Worm (Caenorhabditis elegans) whole organism, young adult: ENCODE measurements around the gene mlcd-1.
A peak's percentile ranks its signal among the peaks of the same experiment; 100 is the strongest.

Experiments used
- B0035.1 ChIP-seq: sonication (generic microtip); optimal IDR thresholded peaks from 2 replicates; lab custom pipeline; 2016; ENCODE audit warnings: missing genetic modification characterization, mild to moderate bottlenecking, missing compliant biosample characterization, missing genotype, missing genetic modification reagents
- B0336.3 ChIP-seq: fragments of 200-800 bp; sonication (Bioruptor generic); IDR thresholded peaks from 2 replicates; pipeline ENCODE4 v1.3.6; 2022; ENCODE audit warnings: missing genetic modification characterization, missing compliant biosample characterization
- C06A6.2 ChIP-seq: fragments of 200-800 bp; sonication (Bioruptor generic); conservative IDR thresholded peaks from 2 replicates; pipeline ENCODE4 v1.3.6; 2022; ENCODE audit warnings: missing genetic modification characterization, missing compliant biosample characterization
- D2030.7 ChIP-seq: fragments of 200-800 bp; sonication (Bioruptor generic); IDR thresholded peaks from 2 replicates; pipeline ENCODE4 v1.3.6; 2022; ENCODE audit warnings: missing genetic modification reagents, missing genetic modification characterization, missing compliant biosample characterization
- F23B12.7 ChIP-seq: sonication (generic microtip); optimal IDR thresholded peaks from 2 replicates; lab custom pipeline; 2017; ENCODE audit warnings: missing genetic modification characterization, mild to moderate bottlenecking, missing compliant biosample characterization, antibody characterized with exemption, moderate library complexity; ENCODE audit not compliant: insufficient read depth
- F33H1.4 ChIP-seq: fragments of 200-800 bp; sonication (Bioruptor generic); IDR thresholded peaks from 2 replicates; pipeline ENCODE4 v1.3.6; 2022; ENCODE audit warnings: missing genetic modification reagents, missing genetic modification characterization, missing compliant biosample characterization
- F37B4.10 ChIP-seq: fragments of 200-800 bp; sonication (Bioruptor generic); IDR thresholded peaks from 2 replicates; pipeline ENCODE4 v1.3.6; 2022; ENCODE audit warnings: missing genetic modification characterization, missing compliant biosample characterization
- F39B2.1 ChIP-seq: fragments of 200-800 bp; sonication (Bioruptor generic); IDR thresholded peaks from 2 replicates; pipeline ENCODE4 v1.3.6; 2022; ENCODE audit warnings: missing genetic modification reagents, missing genetic modification characterization, missing compliant biosample characterization
- F49E8.2 ChIP-seq: sonication (generic microtip); optimal IDR thresholded peaks from 3 replicates; lab custom pipeline; 2017; ENCODE audit warnings: missing genetic modification characterization, mild to moderate bottlenecking, missing compliant biosample characterization, antibody characterized with exemption, moderate library complexity; ENCODE audit not compliant: insufficient read depth
- K11D2.4 ChIP-seq: fragments of 200-800 bp; sonication (Bioruptor generic); IDR thresholded peaks from 2 replicates; pipeline ENCODE4 v1.3.6; 2022; ENCODE audit warnings: missing genetic modification reagents, missing genetic modification characterization, missing compliant biosample characterization
- K12H6.12 ChIP-seq: fragments of 200-800 bp; sonication (Bioruptor generic); optimal IDR thresholded peaks from 2 replicates; lab custom pipeline; 2018; ENCODE audit warnings: mild to moderate bottlenecking, missing genetic modification characterization, missing compliant biosample characterization
- T07F8.4 ChIP-seq: sonication (generic microtip); optimal IDR thresholded peaks from 2 replicates; lab custom pipeline; 2016; ENCODE audit warnings: mild to moderate bottlenecking, missing genetic modification characterization, moderate library complexity, missing compliant biosample characterization
- Y56A3A.18 ChIP-seq: fragments of 200-800 bp; sonication (Bioruptor generic); IDR thresholded peaks from 2 replicates; pipeline ENCODE4 v1.3.6; 2022; ENCODE audit warnings: missing genetic modification reagents, missing genetic modification characterization, missing compliant biosample characterization
- atf-7 ChIP-seq: sonication (generic microtip); optimal IDR thresholded peaks from 2 replicates; lab custom pipeline; 2017; ENCODE audit warnings: mild to moderate bottlenecking, missing genetic modification characterization, missing compliant biosample characterization
- attf-3 ChIP-seq: fragments of 200-800 bp; sonication (Bioruptor generic); conservative IDR thresholded peaks from 2 replicates; pipeline ENCODE4 v1.3.6; 2022; ENCODE audit warnings: missing genetic modification reagents, missing genetic modification characterization, missing compliant biosample characterization
- attf-5 ChIP-seq: fragments of 200-800 bp; sonication (Bioruptor generic); optimal IDR thresholded peaks from 2 replicates; lab custom pipeline; 2018; ENCODE audit warnings: mild to moderate bottlenecking, missing genetic modification characterization, missing compliant biosample characterization
- ceh-27 ChIP-seq: fragments of 200-800 bp; sonication (Bioruptor generic); optimal IDR thresholded peaks from 2 replicates; lab custom pipeline; 2018; ENCODE audit warnings: mild to moderate bottlenecking, missing genetic modification characterization, moderate library complexity, missing compliant biosample characterization
- ceh-40 ChIP-seq: fragments of 200-800 bp; sonication (Bioruptor generic); IDR thresholded peaks from 2 replicates; pipeline ENCODE4 v1.3.6; 2022; ENCODE audit warnings: missing genetic modification characterization, missing compliant biosample characterization
- chd-7 ChIP-seq: sonication (generic microtip); optimal IDR thresholded peaks from 2 replicates; lab custom pipeline; 2016; ENCODE audit warnings: mild to moderate bottlenecking, missing genetic modification characterization, moderate library complexity, missing compliant biosample characterization
- die-1 ChIP-seq: sonication (generic microtip); optimal IDR thresholded peaks from 2 replicates; lab custom pipeline; 2016; ENCODE audit warnings: missing genotype, mild to moderate bottlenecking, missing genetic modification characterization, missing compliant biosample characterization
- hsf-1 ChIP-seq: fragments of 200-800 bp; sonication (Bioruptor generic); IDR thresholded peaks from 2 replicates; pipeline ENCODE4 v1.3.6; 2022; ENCODE audit warnings: missing genetic modification reagents, missing genetic modification characterization, missing compliant biosample characterization
- let-607 ChIP-seq, 2 experiments: fragments of 200-800 bp in 1 of 2; sonication (Bioruptor generic) in 1 of 2; sonication (generic microtip) in 1 of 2; optimal IDR thresholded peaks; 2 replicates each; lab custom pipeline; 2016 to 2018; ENCODE audit warnings: mild to moderate bottlenecking in 2 of 2, missing compliant biosample characterization in 2 of 2, missing genetic modification characterization in 2 of 2, moderate library complexity in 2 of 2, missing genotype in 1 of 2
- lin-26 ChIP-seq: fragments of 200-800 bp; sonication (Bioruptor generic); IDR thresholded peaks from 2 replicates; pipeline ENCODE4 v1.3.6; 2022; ENCODE audit warnings: missing genetic modification reagents, missing genetic modification characterization, missing compliant biosample characterization
- lin-40 ChIP-seq: sonication (generic microtip); optimal IDR thresholded peaks from 2 replicates; lab custom pipeline; 2016; ENCODE audit warnings: missing genetic modification characterization, mild to moderate bottlenecking, missing compliant biosample characterization, missing genotype, missing genetic modification reagents
- lin-54 ChIP-seq: fragments of 200-800 bp; sonication (Bioruptor generic); optimal IDR thresholded peaks from 2 replicates; lab custom pipeline; 2018; ENCODE audit warnings: mild to moderate bottlenecking, missing genetic modification characterization, missing compliant biosample characterization
- lsy-27 ChIP-seq: sonication (generic microtip); optimal IDR thresholded peaks from 2 replicates; lab custom pipeline; 2017; ENCODE audit warnings: missing genetic modification characterization, mild to moderate bottlenecking, missing compliant biosample characterization, antibody characterized with exemption, missing genotype, borderline replicate concordance; ENCODE audit not compliant: insufficient read depth
- madf-3 ChIP-seq: fragments of 200-800 bp; sonication (Bioruptor generic); IDR thresholded peaks from 2 replicates; pipeline ENCODE4 v1.3.6; 2022; ENCODE audit warnings: missing genetic modification reagents, missing genetic modification characterization, missing compliant biosample characterization
- madf-8 ChIP-seq: fragments of 200-800 bp; sonication (Bioruptor generic); conservative IDR thresholded peaks from 2 replicates; pipeline ENCODE4 v1.3.6; 2022; ENCODE audit warnings: missing genetic modification reagents, missing genetic modification characterization, missing compliant biosample characterization
- mcd-1 ChIP-seq: fragments of 200-800 bp; sonication (Bioruptor generic); IDR thresholded peaks from 2 replicates; pipeline ENCODE4 v1.3.6; 2022; ENCODE audit warnings: missing genetic modification reagents, missing genetic modification characterization, missing compliant biosample characterization
- mel-28 ChIP-seq: sonication (generic microtip); optimal IDR thresholded peaks from 2 replicates; lab custom pipeline; 2016; ENCODE audit warnings: borderline replicate concordance, mild to moderate bottlenecking, missing genetic modification characterization, missing compliant biosample characterization
- nfya-1 ChIP-seq: sonication (generic microtip); optimal IDR thresholded peaks from 2 replicates; lab custom pipeline; 2017; ENCODE audit warnings: antibody characterized with exemption, missing compliant biosample characterization, missing genetic modification characterization, borderline replicate concordance; ENCODE audit not compliant: insufficient read depth
- nfyb-1 ChIP-seq: fragments of 200-800 bp; sonication (Bioruptor generic); IDR thresholded peaks from 2 replicates; pipeline ENCODE4 v1.3.6; 2022; ENCODE audit warnings: missing genetic modification reagents, missing genetic modification characterization, missing compliant biosample characterization
- nhr-27 ChIP-seq: fragments of 200-800 bp; sonication (Bioruptor generic); optimal IDR thresholded peaks from 2 replicates; lab custom pipeline; 2018; ENCODE audit warnings: mild to moderate bottlenecking, missing genetic modification characterization, moderate library complexity, missing compliant biosample characterization
- nhr-80 ChIP-seq: sonication (generic microtip); optimal IDR thresholded peaks from 2 replicates; lab custom pipeline; 2016; ENCODE audit warnings: missing genetic modification characterization, missing compliant biosample characterization
- repo-1 ChIP-seq: sonication (generic microtip); optimal IDR thresholded peaks from 2 replicates; lab custom pipeline; 2017; ENCODE audit warnings: mild to moderate bottlenecking, missing genetic modification characterization, missing compliant biosample characterization
- sdz-38 ChIP-seq: sonication (generic microtip); optimal IDR thresholded peaks from 2 replicates; lab custom pipeline; 2016; ENCODE audit warnings: missing genotype, missing genetic modification characterization, missing compliant biosample characterization
- snpc-1.1 ChIP-seq: sonication (generic microtip); optimal IDR thresholded peaks from 2 replicates; lab custom pipeline; 2017; ENCODE audit warnings: missing genetic modification characterization, mild to moderate bottlenecking, missing compliant biosample characterization, antibody characterized with exemption, moderate library complexity, missing genotype, missing genetic modification reagents; ENCODE audit not compliant: insufficient read depth
- snpc-1.3 ChIP-seq: sonication (generic microtip); optimal IDR thresholded peaks from 2 replicates; lab custom pipeline; 2017; ENCODE audit warnings: missing genetic modification characterization, mild to moderate bottlenecking, missing compliant biosample characterization, antibody characterized with exemption, moderate library complexity, missing genotype, missing genetic modification reagents; ENCODE audit not compliant: insufficient read depth
- snpc-3.4 ChIP-seq: sonication (generic microtip); optimal IDR thresholded peaks from 2 replicates; lab custom pipeline; 2017; ENCODE audit warnings: missing genetic modification characterization, mild to moderate bottlenecking, missing compliant biosample characterization, antibody characterized with exemption, moderate library complexity, missing genotype, missing genetic modification reagents
- snpc-4 ChIP-seq, 5 experiments: fragments of 150-350 bp in 1 of 5; sonication (generic microtip) in 4 of 5; optimal IDR thresholded peaks; 2 replicates each; lab custom pipeline; 2014 to 2018; ENCODE audit warnings: missing genetic modification characterization in 5 of 5, missing biosample characterization in 3 of 5, antibody characterized with exemption in 2 of 5, mild to moderate bottlenecking in 2 of 5, missing compliant biosample characterization in 2 of 5, missing genotype in 2 of 5, moderate library complexity in 2 of 5, missing genetic modification reagents in 1 of 5
- tlf-1 ChIP-seq: fragments of 200-800 bp; sonication (Bioruptor generic); optimal IDR thresholded peaks from 2 replicates; lab custom pipeline; 2018; ENCODE audit warnings: mild to moderate bottlenecking, missing genetic modification characterization, missing compliant biosample characterization
- unc-130 ChIP-seq: sonication (generic microtip); optimal IDR thresholded peaks from 2 replicates; lab custom pipeline; 2016; ENCODE audit warnings: missing genetic modification reagents, missing genetic modification characterization, missing compliant biosample characterization
- unc-62 ChIP-seq: fragments of 150-350 bp; optimal IDR thresholded peaks from 2 replicates; lab custom pipeline; 2014; ENCODE audit warnings: missing biosample characterization, missing genetic modification reagents, missing genetic modification characterization
- xnd-1 ChIP-seq: sonication (generic microtip); optimal IDR thresholded peaks from 2 replicates; lab custom pipeline; 2016; ENCODE audit warnings: missing genotype, missing genetic modification reagents, missing genetic modification characterization, missing compliant biosample characterization
- zim-3 ChIP-seq: sonication (generic microtip); optimal IDR thresholded peaks from 2 replicates; lab custom pipeline; 2017; ENCODE audit warnings: mild to moderate bottlenecking, missing genetic modification characterization, moderate library complexity, missing compliant biosample characterization
- ztf-6 ChIP-seq: fragments of 200-800 bp; sonication (Bioruptor generic); IDR thresholded peaks from 2 replicates; pipeline ENCODE4 v1.3.6; 2022; ENCODE audit warnings: missing genetic modification reagents, missing genetic modification characterization, missing compliant biosample characterization

The mlcd-1 gene

ce11 chrIII:4595771-4596227 lies 27.9 kb upstream of the mlcd-1 start, which contains the start of gene asb-1 (continued):
- TF ChIP-seq mel-28 (tag; lab: Kevin White, UChicago) = no peak
- no peak for TF ChIP-seq Y56A3A.18 (GFP tag; lab: Robert Waterston, UW)
- TF ChIP-seq nfyb-1 (GFP tag; lab: Robert Waterston, UW) = 0 out of 2 replicates have a peak, but pooled peaks have one; percentile 13
- no peak for TF ChIP-seq B0035.1 (tag; lab: Kevin White, UChicago)
- no peak for TF ChIP-seq snpc-1.1
- no peak for TF ChIP-seq ztf-6 (GFP tag; lab: Robert Waterston, UW)
- peak; percentile 38 for TF ChIP-seq snpc-3.4 (tag; lab: Kevin White, UChicago)
- TF ChIP-seq mcd-1 (GFP tag; lab: Robert Waterston, UW) = no peak
- TF ChIP-seq zim-3 (tag; lab: Kevin White, UChicago) = no peak
- TF ChIP-seq ceh-40 (GFP tag; lab: Robert Waterston, UW) = no peak
- peak; percentile 53 for TF ChIP-seq unc-130
- no peak for TF ChIP-seq nhr-27 (tag; lab: Kevin White, UChicago)
- TF ChIP-seq nhr-80 (tag; lab: Kevin White, UChicago) = no peak
- no peak for TF ChIP-seq lin-26
- TF ChIP-seq atf-7 (tag; lab: Kevin White, UChicago) = no peak
- TF ChIP-seq unc-62 (GFP tag; lab: Kevin White, UChicago) = no peak
- TF ChIP-seq F37B4.10 (GFP tag; lab: Robert Waterston, UW) = no peak
- TF ChIP-seq hsf-1 (GFP tag; lab: Robert Waterston, UW) = 0 out of 2 replicates have a peak, but pooled peaks have one; percentile 48
- peak; percentile 94 for TF ChIP-seq F33H1.4 (GFP tag; lab: Robert Waterston, UW)
- 0 out of 2 replicates have a peak, but pooled peaks have one; percentile 14 for TF ChIP-seq B0336.3 (GFP tag; lab: Robert Waterston, UW)
- TF ChIP-seq lin-54 (GFP tag; lab: Kevin White, UChicago) = peak; percentile 38
- peak; percentile 72 for TF ChIP-seq madf-8
- no peak for TF ChIP-seq T07F8.4 (tag; lab: Kevin White, UChicago)
- no peak for TF ChIP-seq tlf-1
- TF ChIP-seq D2030.7 = peak; percentile 59
- TF ChIP-seq lin-40 (tag; lab: Kevin White, UChicago) = no peak
- peak; percentile 40 for TF ChIP-seq snpc-1.3 (tag; lab: Kevin White, UChicago)
- no peak for TF ChIP-seq attf-3 (GFP tag; lab: Robert Waterston, UW)
- TF ChIP-seq sdz-38 (tag; lab: Kevin White, UChicago) = no peak
- TF ChIP-seq F39B2.1 (GFP tag; lab: Robert Waterston, UW) = no peak
- no peak for TF ChIP-seq chd-7
- TF ChIP-seq lsy-27 (tag; lab: Kevin White, UChicago) = no peak
- 0 out of 2 replicates have a peak, but pooled peaks have one; percentile 20 for TF ChIP-seq madf-3 (GFP tag; lab: Robert Waterston, UW)
- TF ChIP-seq let-607 (tag; optimal IDR thresholded peaks at IDR 0.05; lab: Kevin White, UChicago) = no peak
- TF ChIP-seq F49E8.2 = peak; percentile 57
- TF ChIP-seq repo-1 (tag; lab: Kevin White, UChicago) = no peak
- no peak for TF ChIP-seq C06A6.2 (GFP tag; lab: Robert Waterston, UW)
- TF ChIP-seq ceh-27 (GFP tag; lab: Kevin White, UChicago) = no peak
- TF ChIP-seq K11D2.4 = no peak
- peak; percentile 78 for TF ChIP-seq xnd-1 (tag; lab: Kevin White, UChicago)
- TF ChIP-seq F23B12.7 = peak; percentile 45
- no peak for TF ChIP-seq K12H6.12 (tag; lab: Kevin White, UChicago)
- TF ChIP-seq snpc-4 (GFP tag; optimal IDR thresholded peaks at IDR 0.05; lab: Kevin White, UChicago) = no peak
- peak in 1 of 4 experiments; percentile 27 for TF ChIP-seq snpc-4 (tag; optimal IDR thresholded peaks at IDR 0.05; lab: Kevin White, UChicago)
- no peak for TF ChIP-seq die-1 (tag; lab: Kevin White, UChicago)
- no peak for TF ChIP-seq attf-5
- no peak for TF ChIP-seq nfya-1 (tag; lab: Kevin White, UChicago)
